Fruit fly (Drosophila melanogaster): Measurements from ENCODE around the gene Dus2.

Gene Dus2

dm6 chrX:14242941-14243736, 5.4 kb downstream of the Dus2 start, which contains the start of gene CG32599 (continued):
- no peak for TF ChIP-seq CG10565 (GFP tag; optimal IDR thresholded peaks at IDR 0.05)
- no peak for TF ChIP-seq Dek (tag; optimal IDR thresholded peaks at IDR 0.05)
- TF ChIP-seq ERR (GFP tag; optimal IDR thresholded peaks at IDR 0.05) = no peak
- no peak for TF ChIP-seq CG33213 (GFP tag; optimal IDR thresholded peaks at IDR 0.05)
- no peak for TF ChIP-seq CG12299 (tag; optimal IDR thresholded peaks at IDR 0.05)
- TF ChIP-seq dan (GFP tag; IDR thresholded peaks at IDR 0.05) = no peak
- TF ChIP-seq gfzf (GFP tag; optimal IDR thresholded peaks at IDR 0.05) = peak; percentile 27
- no peak for TF ChIP-seq Side (GFP tag; optimal IDR thresholded peaks at IDR 0.05)
- TF ChIP-seq CG10267 (tag; optimal IDR thresholded peaks at IDR 0.05) = peak; percentile 44
- TF ChIP-seq mam (GFP tag; optimal IDR thresholded peaks at IDR 0.05) = no peak
- peak; percentile 66 for TF ChIP-seq Ptx1 (GFP tag; IDR thresholded peaks at IDR 0.05)
- TF ChIP-seq PHDP (tag; optimal IDR thresholded peaks at IDR 0.05) = peak; percentile 36
- TF ChIP-seq CG8089 (GFP tag; optimal IDR thresholded peaks at IDR 0.05) = no peak
- no peak for TF ChIP-seq dati (GFP tag; IDR thresholded peaks at IDR 0.05)
- TF ChIP-seq knrl (GFP tag; IDR thresholded peaks at IDR 0.05; ENCODE audit: partially characterized antibody) = peak; percentile 64; the same call in 2 of the 3 replicates
- peak; percentile 55 for TF ChIP-seq CoRest (tag; optimal IDR thresholded peaks at IDR 0.05)
- TF ChIP-seq Hand (GFP tag; optimal IDR thresholded peaks at IDR 0.05) = no peak
- TF ChIP-seq Rx (GFP tag; IDR thresholded peaks at IDR 0.05) = no peak
- TF ChIP-seq CG4730 (GFP tag; IDR thresholded peaks at IDR 0.05) = peak; percentile 42; the same call in 1 of the 2 replicates
- no peak; the same call in 1 of the 2 replicates for TF ChIP-seq CG4360 (GFP tag; IDR thresholded peaks at IDR 0.05)
- no peak for TF ChIP-seq br (optimal IDR thresholded peaks at IDR 0.05)
- no peak for TF ChIP-seq CG2889 (GFP tag; IDR thresholded peaks at IDR 0.05)
- no peak for TF ChIP-seq CG12071 (GFP tag; optimal IDR thresholded peaks at IDR 0.05)
- no peak for TF ChIP-seq Lim3 (GFP tag; IDR thresholded peaks at IDR 0.05)
- TF ChIP-seq Usf (GFP tag; optimal IDR thresholded peaks at IDR 0.05) = no peak
- no peak for TF ChIP-seq CG9609 (GFP tag; optimal IDR thresholded peaks at IDR 0.05)
- TF ChIP-seq tll (GFP tag; optimal IDR thresholded peaks at IDR 0.05) = no peak
- no peak for TF ChIP-seq crol (GFP tag; IDR thresholded peaks at IDR 0.05)
- no peak for TF ChIP-seq cas (GFP tag; IDR thresholded peaks at IDR 0.05)
- no peak for TF ChIP-seq so (GFP tag; IDR thresholded peaks at IDR 0.05)
- peak; percentile 68 for TF ChIP-seq Scr (GFP tag; IDR thresholded peaks at IDR 0.05; ENCODE audit: partially characterized antibody)
- TF ChIP-seq phol (tag; optimal IDR thresholded peaks at IDR 0.05) = peak; percentile 57
- peak; percentile 11 for TF ChIP-seq Nf-YC (tag; optimal IDR thresholded peaks at IDR 0.05)
- peak; percentile 10 for TF ChIP-seq CG18599 (GFP tag; optimal IDR thresholded peaks at IDR 0.05)
- TF ChIP-seq Spps (tag; optimal IDR thresholded peaks at IDR 0.05) = no peak
- TF ChIP-seq usp (GFP tag; optimal IDR thresholded peaks at IDR 0.05) = no peak
- TF ChIP-seq CG31441 (GFP tag; IDR thresholded peaks at IDR 0.05) = peak; percentile 59
- TF ChIP-seq dysf (GFP tag; IDR thresholded peaks at IDR 0.05) = no peak
- no peak for TF ChIP-seq Ets97D (GFP tag; optimal IDR thresholded peaks at IDR 0.05)
- no peak for TF ChIP-seq Hmx (GFP tag; optimal IDR thresholded peaks at IDR 0.05)
- TF ChIP-seq CkIIα-i1 (GFP tag; IDR thresholded peaks at IDR 0.05) = no peak
- no peak for TF ChIP-seq Atf3 (GFP tag; optimal IDR thresholded peaks at IDR 0.05)
- TF ChIP-seq CG15269 (tag; optimal IDR thresholded peaks at IDR 0.05) = peak; percentile 45
- no peak for TF ChIP-seq lbe (GFP tag; optimal IDR thresholded peaks at IDR 0.05)
- TF ChIP-seq CG43689 (GFP tag; IDR thresholded peaks at IDR 0.05) = no peak
- TF ChIP-seq sob (GFP tag; IDR thresholded peaks at IDR 0.05) = peak; percentile 53
- no peak for TF ChIP-seq Kr (GFP tag; optimal IDR thresholded peaks at IDR 0.05)
- no peak for TF ChIP-seq prd (optimal IDR thresholded peaks at IDR 0.05)
- TF ChIP-seq prd (GFP tag; IDR thresholded peaks at IDR 0.05) = peak; percentile 67; the same call in 2 of the 3 replicates
- no peak for TF ChIP-seq kay (GFP tag; optimal IDR thresholded peaks at IDR 0.05)
- no peak for TF ChIP-seq p53 (GFP tag; optimal IDR thresholded peaks at IDR 0.05)

All from whole organism, embryonic.